Worm (Caenorhabditis elegans) whole organism, L2 larva: Measurements from ENCODE around the gene stg-2.

Experiments
- Y55F3AM.14 ChIP-seq: fragments of 200-800 bp; sonication (Bioruptor generic); optimal IDR thresholded peaks from 2 replicates; lab custom pipeline; 2018; ENCODE audit warnings: mild to moderate bottlenecking, missing genetic modification characterization, missing compliant biosample characterization
- ZK546.5 ChIP-seq: sonication (generic microtip); optimal IDR thresholded peaks from 2 replicates; lab custom pipeline; 2017; ENCODE audit warnings: missing biosample characterization, missing genetic modification characterization
- lin-39 ChIP-seq: fragments of 150-350 bp; optimal IDR thresholded peaks from 2 replicates; lab custom pipeline; 2014; ENCODE audit warnings: missing biosample characterization, missing genetic modification reagents, missing genetic modification characterization
- nhr-10 ChIP-seq: sonication (generic microtip); optimal IDR thresholded peaks from 2 replicates; lab custom pipeline; 2017; ENCODE audit warnings: missing biosample characterization, missing genetic modification characterization

ce11 chrX:8650535-8650934 lies 6.8 kb upstream of the stg-2 start:
- TF ChIP-seq lin-39 (tag; lab: Kevin White, UChicago) (no peak), Y55F3AM.14 (GFP tag; lab: Kevin White, UChicago) (no peak), nhr-10 (tag; lab: Kevin White, UChicago) (no peak), ZK546.5 (tag; lab: Kevin White, UChicago) (no peak)
